Worm (Caenorhabditis elegans) whole organism, L4 larva: ENCODE results near the gene K01F9.2.

ENCODE experiments used
- mdl-1 ChIP-seq, 2 experiments: fragments of 150-350 bp in 1 of 2; sonication (generic microtip) in 1 of 2; optimal IDR thresholded peaks; 2 replicates each; lab custom pipeline; 2014 to 2017; ENCODE audit warnings: missing biosample characterization in 2 of 2, missing genetic modification characterization in 2 of 2
- mep-1 ChIP-seq: fragments of 150-350 bp; sonication (generic microtip); optimal IDR thresholded peaks from 3 replicates; lab custom pipeline; 2014; ENCODE audit warnings: missing biosample characterization, missing genetic modification characterization
- nhr-237 ChIP-seq: sonication (generic microtip); optimal IDR thresholded peaks from 2 replicates; lab custom pipeline; 2017; ENCODE audit warnings: missing biosample characterization, missing genetic modification characterization
- nhr-28 ChIP-seq: fragments of 150-350 bp; optimal IDR thresholded peaks from 2 replicates; lab custom pipeline; 2014; ENCODE audit warnings: missing biosample characterization, missing genetic modification characterization
- nhr-48 ChIP-seq: sonication (generic microtip); optimal IDR thresholded peaks from 2 replicates; lab custom pipeline; 2016; ENCODE audit warnings: mild to moderate bottlenecking, missing genetic modification characterization, missing compliant biosample characterization

ce11 chrIII:8866983-8867842 is 9.7 kb downstream of the K01F9.2 start:
- TF ChIP-seq nhr-28 (tag; lab: Kevin White, UChicago) (peak; percentile 74), nhr-48 (tag; lab: Kevin White, UChicago) (no peak), nhr-237 (tag; lab: Kevin White, UChicago) (no peak), mep-1 (peak; percentile 38), mdl-1 (tag; optimal IDR thresholded peaks at IDR 0.05; lab: Kevin White, UChicago) (peak; percentile 10 to 65)
